Fruit fly (Drosophila melanogaster) whole organism, embryonic: ENCODE data around the gene CG46440.

Experiments
- CG10274 ChIP-seq: fragments of 200-800 bp; sonication (Bioruptor generic); optimal IDR thresholded peaks from 3 replicates; lab custom pipeline; 2017; ENCODE audit warnings: missing biosample characterization, mild to moderate bottlenecking, missing genetic modification characterization
- CG11456 ChIP-seq: fragments of 200-800 bp; sonication (Bioruptor generic); IDR thresholded peaks from 3 replicates; pipeline ENCODE4 v1.3.6; 2022; ENCODE audit warnings: missing biosample characterization, missing genetic modification characterization
- CG12219 ChIP-seq: fragments of 200-800 bp; sonication (Bioruptor generic); optimal IDR thresholded peaks from 3 replicates; lab custom pipeline; 2018; ENCODE audit warnings: missing biosample characterization, mild to moderate bottlenecking, missing genetic modification characterization
- CG12942 ChIP-seq: fragments of 200-800 bp; sonication (Bioruptor generic); optimal IDR thresholded peaks from 3 replicates; lab custom pipeline; 2016; ENCODE audit warnings: missing biosample characterization, missing genetic modification characterization
- CG13287 ChIP-seq: fragments of 200-800 bp; sonication (Bioruptor generic); IDR thresholded peaks from 2 replicates; pipeline ENCODE4 v1.3.6; 2022; ENCODE audit warnings: missing biosample characterization, missing genetic modification characterization; ENCODE audit not compliant: partially characterized antibody
- CG13624 ChIP-seq: fragments of 200-800 bp; sonication (Bioruptor generic); optimal IDR thresholded peaks from 2 replicates; lab custom pipeline; 2016; ENCODE audit warnings: missing biosample characterization, missing genetic modification characterization
- CG17359 ChIP-seq: fragments of 200-800 bp; sonication (Bioruptor generic); optimal IDR thresholded peaks from 3 replicates; lab custom pipeline; 2018; ENCODE audit warnings: missing biosample characterization, mild to moderate bottlenecking, missing genetic modification characterization, moderate library complexity
- CG2199 ChIP-seq: fragments of 200-800 bp; sonication (Bioruptor generic); IDR thresholded peaks from 3 replicates; pipeline ENCODE4 v1.3.6; 2022; ENCODE audit warnings: missing biosample characterization, missing genetic modification characterization
- CG2202 ChIP-seq: fragments of 200-800 bp; sonication (Bioruptor generic); optimal IDR thresholded peaks from 2 replicates; lab custom pipeline; 2018; ENCODE audit warnings: missing biosample characterization, mild to moderate bottlenecking, missing genetic modification characterization
- CG33213 ChIP-seq: fragments of 200-800 bp; sonication (Bioruptor generic); optimal IDR thresholded peaks from 3 replicates; lab custom pipeline; 2016; ENCODE audit warnings: missing biosample characterization, missing genetic modification characterization
- CG4328 ChIP-seq: fragments of 200-800 bp; sonication (Bioruptor generic); optimal IDR thresholded peaks from 3 replicates; lab custom pipeline; 2017; ENCODE audit warnings: missing biosample characterization, missing genetic modification reagents, missing genetic modification characterization
- CG7357 ChIP-seq: fragments of 200-800 bp; sonication (Bioruptor generic); IDR thresholded peaks from 3 replicates; pipeline ENCODE4 v1.3.6; 2022; ENCODE audit warnings: missing biosample characterization, missing genetic modification characterization
- CG8089 ChIP-seq: fragments of 200-800 bp; sonication (Bioruptor generic); optimal IDR thresholded peaks from 3 replicates; lab custom pipeline; 2016; ENCODE audit warnings: missing biosample characterization, missing genetic modification characterization
- CG8359 ChIP-seq: fragments of 200-800 bp; sonication (Bioruptor generic); optimal IDR thresholded peaks from 2 replicates; lab custom pipeline; 2017; ENCODE audit warnings: missing biosample characterization, mild to moderate bottlenecking, missing genetic modification characterization, borderline replicate concordance
- CG8924 ChIP-seq: fragments of 200-800 bp; optimal IDR thresholded peaks from 3 replicates; lab custom pipeline; 2019; ENCODE audit warnings: missing biosample characterization, mild to moderate bottlenecking, missing genetic modification characterization, moderate library complexity
- CG9932 ChIP-seq: fragments of 200-800 bp; sonication (Bioruptor generic); IDR thresholded peaks from 2 replicates; pipeline ENCODE4 v1.3.6; 2022; ENCODE audit warnings: missing biosample characterization, missing genetic modification characterization
- CkIIα-i1 ChIP-seq: fragments of 200-800 bp; sonication (Bioruptor generic); IDR thresholded peaks from 2 replicates; pipeline ENCODE4 v1.3.6; 2022; ENCODE audit warnings: missing biosample characterization, missing genetic modification characterization
- Doc2 ChIP-seq: fragments of 200-800 bp; sonication (Bioruptor generic); IDR thresholded peaks from 2 replicates; pipeline ENCODE4 v1.3.6; 2022; ENCODE audit warnings: missing biosample characterization, missing genetic modification characterization
- Drgx ChIP-seq: fragments of 200-800 bp; sonication (Bioruptor generic); IDR thresholded peaks from 2 replicates; pipeline ENCODE4 v1.3.6; 2022; ENCODE audit warnings: missing biosample characterization, missing genetic modification characterization
- HLH4C ChIP-seq: fragments of 200-800 bp; sonication (Bioruptor generic); IDR thresholded peaks from 3 replicates; pipeline ENCODE4 v1.3.6; 2022; ENCODE audit warnings: missing biosample characterization, missing genetic modification characterization; ENCODE audit not compliant: partially characterized antibody
- Hr39 ChIP-seq: fragments of >200 bp; optimal IDR thresholded peaks from 2 replicates; lab custom pipeline; 2017
- NC2α ChIP-seq: fragments of 200-800 bp; sonication (Bioruptor generic); optimal IDR thresholded peaks from 2 replicates; lab custom pipeline; 2016; ENCODE audit warnings: missing biosample characterization, missing genetic modification characterization
- Nf-YA ChIP-seq: fragments of 200-800 bp; sonication (Bioruptor generic); IDR thresholded peaks from 2 replicates; pipeline ENCODE4 v1.3.6; 2022; ENCODE audit warnings: missing biosample characterization, missing genetic modification characterization
- Pdp1 ChIP-seq, 2 experiments: fragments of 200-800 bp; sonication (Bioruptor generic); optimal IDR thresholded peaks; 3 replicates each; lab custom pipeline; 2016; ENCODE audit warnings: missing biosample characterization in 2 of 2, missing genetic modification characterization in 2 of 2, mild to moderate bottlenecking in 1 of 2, moderate library complexity in 1 of 2
- Poxn ChIP-seq: fragments of 200-800 bp; sonication (Bioruptor generic); IDR thresholded peaks from 2 replicates; pipeline ENCODE4 v1.3.6; 2022; ENCODE audit warnings: missing biosample characterization, missing genetic modification characterization
- Scr ChIP-seq: fragments of 200-800 bp; sonication (Bioruptor generic); IDR thresholded peaks from 2 replicates; pipeline ENCODE4 v1.3.6; 2022; ENCODE audit warnings: missing biosample characterization, missing genetic modification characterization; ENCODE audit not compliant: partially characterized antibody
- TFAM ChIP-seq: fragments of 200-800 bp; sonication (Bioruptor generic); optimal IDR thresholded peaks from 2 replicates; lab custom pipeline; 2017; ENCODE audit warnings: missing biosample characterization, missing genetic modification characterization, inconsistent platforms
- Trl ChIP-seq, 3 experiments: fragments of >200 bp in 2 of 3; fragments of 200-800 bp in 1 of 3; sonication (Bioruptor generic) in 1 of 3; optimal IDR thresholded peaks; 2 replicates in 1 of 3; 3 replicates in 2 of 3; lab custom pipeline; 2016 to 2017; ENCODE audit warnings: missing biosample characterization in 1 of 3, missing genetic modification characterization in 1 of 3
- ap ChIP-seq: fragments of 200-800 bp; sonication (Bioruptor generic); IDR thresholded peaks from 2 replicates; pipeline ENCODE4 v1.3.6; 2022; ENCODE audit warnings: missing biosample characterization, missing genetic modification characterization
- cg ChIP-seq: fragments of 200-800 bp; sonication (Bioruptor generic); optimal IDR thresholded peaks from 3 replicates; lab custom pipeline; 2019; ENCODE audit warnings: missing biosample characterization, mild to moderate bottlenecking, missing genetic modification characterization, moderate library complexity
- chif ChIP-seq, 2 experiments: fragments of 200-800 bp; sonication (Bioruptor generic); optimal IDR thresholded peaks; 3 replicates each; lab custom pipeline; 2016; ENCODE audit warnings: missing biosample characterization in 2 of 2, missing genetic modification characterization in 2 of 2
- cwo ChIP-seq: fragments of 200-800 bp; sonication (Bioruptor generic); optimal IDR thresholded peaks from 3 replicates; lab custom pipeline; 2017; ENCODE audit warnings: missing biosample characterization, missing genetic modification characterization, mild to moderate bottlenecking, moderate library complexity, missing genetic modification reagents
- emc ChIP-seq: fragments of 200-800 bp; sonication (Bioruptor generic); optimal IDR thresholded peaks from 2 replicates; lab custom pipeline; 2016; ENCODE audit warnings: missing biosample characterization, missing genetic modification characterization
- ftz-f1 ChIP-seq: fragments of 200-800 bp; sonication (Bioruptor generic); optimal IDR thresholded peaks from 2 replicates; lab custom pipeline; 2016; ENCODE audit warnings: missing biosample characterization, missing genetic modification characterization
- hkb ChIP-seq, 2 experiments: fragments of 200-800 bp in 1 of 2; fragments of >200 bp in 1 of 2; sonication (Bioruptor generic) in 1 of 2; IDR thresholded peaks in 1 of 2; optimal IDR thresholded peaks in 1 of 2; 2 replicates each; pipeline versions ENCODE4 v1.3.6 to Lab custom; 2017 to 2022; ENCODE audit warnings: missing biosample characterization in 1 of 2, missing genetic modification characterization in 1 of 2
- ind ChIP-seq: fragments of 200-800 bp; sonication (Bioruptor generic); optimal IDR thresholded peaks from 3 replicates; lab custom pipeline; 2016; ENCODE audit warnings: missing biosample characterization, missing genetic modification characterization
- jumu ChIP-seq: fragments of 200-800 bp; sonication (Bioruptor generic); optimal IDR thresholded peaks from 3 replicates; lab custom pipeline; 2016; ENCODE audit warnings: missing biosample characterization, missing genetic modification characterization
- lbe ChIP-seq: fragments of 200-800 bp; sonication (Bioruptor generic); optimal IDR thresholded peaks from 2 replicates; lab custom pipeline; 2016; ENCODE audit warnings: missing biosample characterization, mild to moderate bottlenecking, missing genetic modification characterization
- luna ChIP-seq: fragments of 200-800 bp; sonication (Bioruptor generic); optimal IDR thresholded peaks from 2 replicates; lab custom pipeline; 2016; ENCODE audit warnings: missing biosample characterization, missing genetic modification characterization
- scrt ChIP-seq: fragments of 200-800 bp; sonication (Bioruptor generic); optimal IDR thresholded peaks from 2 replicates; lab custom pipeline; 2018; ENCODE audit warnings: missing biosample characterization, mild to moderate bottlenecking, missing genetic modification characterization, moderate library complexity
- sob ChIP-seq: fragments of 200-800 bp; sonication (Bioruptor generic); IDR thresholded peaks from 2 replicates; pipeline ENCODE4 v1.3.6; 2022; ENCODE audit warnings: missing biosample characterization, missing genetic modification characterization
- tio ChIP-seq: fragments of 200-800 bp; sonication (Bioruptor generic); optimal IDR thresholded peaks from 2 replicates; lab custom pipeline; 2017; ENCODE audit warnings: missing biosample characterization, missing genetic modification characterization, inconsistent platforms
- tx ChIP-seq: fragments of 200-800 bp; sonication (Bioruptor generic); optimal IDR thresholded peaks from 2 replicates; lab custom pipeline; 2016; ENCODE audit warnings: missing biosample characterization, missing genetic modification characterization
- wor ChIP-seq: fragments of 200-800 bp; sonication (Bioruptor generic); IDR thresholded peaks from 2 replicates; pipeline ENCODE4 v1.3.6; 2022; ENCODE audit warnings: missing biosample characterization, missing genetic modification characterization
- yki ChIP-seq: fragments of >200 bp; optimal IDR thresholded peaks from 3 replicates; lab custom pipeline; 2018

Gene CG46440

DNA sequence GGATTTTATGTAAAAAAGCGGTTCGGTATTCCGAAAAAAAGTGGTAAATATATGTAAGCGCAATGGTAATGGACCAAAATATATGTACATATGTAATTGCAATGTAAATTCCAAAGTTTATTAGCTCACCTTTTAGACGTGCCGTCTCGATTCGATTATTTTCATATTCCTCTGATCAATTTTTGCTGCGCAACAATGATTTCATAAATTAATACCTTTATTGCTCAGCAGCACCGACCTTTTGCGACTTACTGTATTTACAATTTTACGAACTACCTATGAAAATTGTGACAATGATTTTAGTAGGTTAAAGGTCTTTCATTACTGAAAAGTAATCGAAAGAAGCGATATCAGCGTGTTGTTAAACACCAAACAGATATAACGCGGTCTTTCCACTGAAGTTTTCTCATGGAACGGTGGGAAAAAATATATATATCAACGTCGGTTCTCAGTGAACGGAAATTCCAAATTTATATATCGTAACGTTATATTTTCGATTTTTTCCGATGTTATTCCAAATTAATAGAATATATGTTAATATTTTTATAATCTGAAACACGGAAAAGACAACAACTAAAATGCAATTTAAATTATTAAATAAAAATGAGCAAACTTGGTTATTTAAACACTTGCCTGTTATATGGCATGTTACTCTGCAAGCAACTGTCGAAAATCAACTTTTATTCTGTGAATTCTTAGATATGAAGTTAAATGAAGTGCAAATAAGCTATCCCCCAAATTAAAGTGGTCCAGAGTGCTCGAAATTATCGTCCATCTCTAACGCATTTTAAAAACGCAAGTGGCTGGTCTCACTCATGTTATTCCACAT, 32.4 kb upstream of the CG46440 start, which contains the start of the genes MSBP and CG15916 (continued):
- no peak for TF ChIP-seq CG4328 (GFP tag; lab: Kevin White, UChicago)
- TF ChIP-seq CG33213 (GFP tag; lab: Kevin White, UChicago) = no peak
- TF ChIP-seq ftz-f1 (GFP tag; lab: Kevin White, UChicago) = no peak
- peak; percentile 27 for TF ChIP-seq CG8924
- no peak for TF ChIP-seq chif (GFP tag; optimal IDR thresholded peaks at IDR 0.05; lab: Kevin White, UChicago)
- no peak for TF ChIP-seq tx (GFP tag; lab: Kevin White, UChicago)
- TF ChIP-seq Doc2 (GFP tag; lab: Robert Waterston, UW) = no peak
- TF ChIP-seq sob (GFP tag; lab: Robert Waterston, UW) = no peak
- TF ChIP-seq HLH4C = no peak
- TF ChIP-seq cg (GFP tag; lab: Kevin White, UChicago) = no peak
- no peak for TF ChIP-seq tio (GFP tag; lab: Kevin White, UChicago)
- TF ChIP-seq TFAM (GFP tag; lab: Kevin White, UChicago) = no peak
- TF ChIP-seq CG8359 = no peak
- no peak for TF ChIP-seq CG17359 (tag; lab: Kevin White, UChicago)
- peak; percentile 13; the same call in 1 of the 2 replicates for TF ChIP-seq CG13287
- no peak for TF ChIP-seq lbe (GFP tag; lab: Kevin White, UChicago)
- no peak for TF ChIP-seq CG13624
- no peak for TF ChIP-seq cwo (GFP tag; lab: Kevin White, UChicago)
- no peak for TF ChIP-seq Drgx
- no peak for TF ChIP-seq Pdp1 (GFP tag; optimal IDR thresholded peaks at IDR 0.05; lab: Kevin White, UChicago)
- TF ChIP-seq CG12219 (GFP tag; lab: Kevin White, UChicago) = no peak
- TF ChIP-seq ap (GFP tag; lab: Robert Waterston, UW) = no peak
- no peak for TF ChIP-seq yki (lab: Kevin White, UChicago)
- no peak for TF ChIP-seq CG11456 (GFP tag; lab: Robert Waterston, UW)
- no peak for TF ChIP-seq CG10274 (GFP tag; lab: Kevin White, UChicago)
- TF ChIP-seq Hr39 (lab: Kevin White, UChicago) = no peak
- no peak for TF ChIP-seq luna (GFP tag; lab: Kevin White, UChicago)
- no peak for TF ChIP-seq hkb (optimal IDR thresholded peaks at IDR 0.05; lab: Kevin White, UChicago)
- TF ChIP-seq hkb (GFP tag; IDR thresholded peaks at IDR 0.05; lab: Robert Waterston, UW) = no peak
- no peak for TF ChIP-seq CG2202 (tag; lab: Kevin White, UChicago)
- no peak for TF ChIP-seq Poxn
- TF ChIP-seq Nf-YA = no peak
- peak; percentile 38 for TF ChIP-seq ind (GFP tag; lab: Kevin White, UChicago)
- TF ChIP-seq CG12942 (GFP tag; lab: Kevin White, UChicago) = no peak
- TF ChIP-seq emc (GFP tag; lab: Kevin White, UChicago) = no peak
- TF ChIP-seq CG7357 (GFP tag; lab: Robert Waterston, UW) = peak; percentile 92
- TF ChIP-seq CkIIα-i1 = no peak
- no peak for TF ChIP-seq wor (GFP tag; lab: Robert Waterston, UW)
- TF ChIP-seq CG2199 (GFP tag; lab: Robert Waterston, UW) = no peak
- no peak for TF ChIP-seq jumu (GFP tag; lab: Kevin White, UChicago)
- no peak for TF ChIP-seq NC2α (GFP tag; lab: Kevin White, UChicago)
- TF ChIP-seq scrt (GFP tag; lab: Kevin White, UChicago) = no peak
- no peak for TF ChIP-seq Trl (optimal IDR thresholded peaks at IDR 0.05; lab: Kevin White, UChicago)
- no peak for TF ChIP-seq Trl (GFP tag; optimal IDR thresholded peaks at IDR 0.05; lab: Kevin White, UChicago)
- TF ChIP-seq CG9932 (GFP tag; lab: Robert Waterston, UW) = peak; percentile 45; the same call in 1 of the 2 replicates
- TF ChIP-seq Scr (GFP tag; lab: Robert Waterston, UW) = peak; percentile 30; the same call in 1 of the 2 replicates
- TF ChIP-seq CG8089 = no peak
- TF ChIP-seq, all 482 proteins: peak for 115
